Worm (Caenorhabditis elegans) whole organism, early embryonic: ENCODE results near the gene msp-142.

Experiments used
- B0310.2 ChIP-seq: sonication (generic microtip); optimal IDR thresholded peaks from 2 replicates; lab custom pipeline; 2016; ENCODE audit warnings: mild to moderate bottlenecking, missing genetic modification characterization, missing compliant biosample characterization
- ama-1 ChIP-seq: fragments of 150-350 bp; optimal IDR thresholded peaks from 2 replicates; lab custom pipeline; 2014
- ceh-13 ChIP-seq: fragments of 200-800 bp; sonication (Bioruptor generic); optimal IDR thresholded peaks from 2 replicates; lab custom pipeline; 2018; ENCODE audit warnings: mild to moderate bottlenecking, missing genetic modification characterization, missing compliant biosample characterization
- ets-7 ChIP-seq: sonication (generic microtip); optimal IDR thresholded peaks from 2 replicates; lab custom pipeline; 2016; ENCODE audit warnings: missing genotype, missing genetic modification characterization, missing compliant biosample characterization
- flt-1 ChIP-seq: fragments of 200-800 bp; sonication (Bioruptor generic); IDR thresholded peaks from 2 replicates; pipeline ENCODE4 v1.3.6; 2022; ENCODE audit warnings: missing genetic modification characterization, missing compliant biosample characterization
- hmg-4 ChIP-seq: fragments of 200-800 bp; sonication (Bioruptor generic); optimal IDR thresholded peaks from 2 replicates; lab custom pipeline; 2018; ENCODE audit warnings: mild to moderate bottlenecking, missing genetic modification characterization, missing compliant biosample characterization
- hnd-1 ChIP-seq: sonication (generic microtip); optimal IDR thresholded peaks from 2 replicates; lab custom pipeline; 2016; ENCODE audit warnings: missing genetic modification characterization, missing compliant biosample characterization
- scrt-1 ChIP-seq: fragments of 200-800 bp; sonication (Bioruptor generic); IDR thresholded peaks from 2 replicates; pipeline ENCODE4 v1.3.6; 2022; ENCODE audit warnings: missing genetic modification characterization, missing compliant biosample characterization
- sea-1 ChIP-seq: fragments of 200-800 bp; sonication (Bioruptor generic); conservative IDR thresholded peaks from 2 replicates; pipeline ENCODE4 v1.3.6; 2022; ENCODE audit warnings: missing genetic modification characterization, missing compliant biosample characterization
- tbx-11 ChIP-seq: fragments of 200-800 bp; sonication (Bioruptor generic); IDR thresholded peaks from 2 replicates; pipeline ENCODE4 v1.3.6; 2022; ENCODE audit warnings: missing genetic modification characterization, missing compliant biosample characterization

ce11 chrII:5844694-5845129, 47.0 kb downstream of the msp-142 start:
- TF ChIP-seq flt-1 (GFP tag; lab: Robert Waterston, UW) (peak; percentile 72), ama-1 (lab: Kevin White, UChicago) (peak; percentile 100), scrt-1 (GFP tag; lab: Robert Waterston, UW) (peak; percentile 67), ceh-13 (GFP tag; lab: Kevin White, UChicago) (peak; percentile 27), sea-1 (GFP tag; lab: Robert Waterston, UW) (peak; percentile 89), B0310.2 (tag; lab: Kevin White, UChicago) (peak; percentile 88), hmg-4 (GFP tag; lab: Kevin White, UChicago) (peak; percentile 96), tbx-11 (GFP tag; lab: Robert Waterston, UW) (peak; percentile 79), hnd-1 (tag; lab: Kevin White, UChicago) (peak; percentile 53), ets-7 (tag; lab: Kevin White, UChicago) (peak; percentile 80)
